Worm (Caenorhabditis elegans) whole organism, L2 larva: ENCODE data around the gene nhr-256.

Experiments used
- aly-2 ChIP-seq: fragments of 150-350 bp; optimal IDR thresholded peaks from 2 replicates; lab custom pipeline; 2014; ENCODE audit warnings: missing biosample characterization, missing genetic modification characterization
- ama-1 ChIP-seq: fragments of 150-350 bp; optimal IDR thresholded peaks from 2 replicates; lab custom pipeline; 2018; ENCODE audit warnings: inconsistent platforms
- lin-13 ChIP-seq: fragments of 150-350 bp; optimal IDR thresholded peaks from 2 replicates; lab custom pipeline; 2014; ENCODE audit warnings: missing biosample characterization, missing genetic modification reagents, missing genetic modification characterization
- lin-39 ChIP-seq: fragments of 150-350 bp; optimal IDR thresholded peaks from 2 replicates; lab custom pipeline; 2014; ENCODE audit warnings: missing biosample characterization, missing genetic modification reagents, missing genetic modification characterization
- unc-55 ChIP-seq: fragments of 150-350 bp; sonication (generic microtip); optimal IDR thresholded peaks from 3 replicates; lab custom pipeline; 2014; ENCODE audit warnings: missing biosample characterization, missing genetic modification reagents, missing genetic modification characterization
- ztf-4 ChIP-seq: fragments of 150-350 bp; optimal IDR thresholded peaks from 2 replicates; lab custom pipeline; 2014; ENCODE audit warnings: missing biosample characterization, missing genetic modification characterization

- TF ChIP-seq lin-39 (tag; lab: Kevin White, UChicago) (no peak), ztf-4 (tag; lab: Kevin White, UChicago) (no peak), aly-2 (tag; lab: Kevin White, UChicago) (no peak), unc-55 (peak; percentile 23), ama-1 (lab: Kevin White, UChicago) (no peak), lin-13 (GFP tag; lab: Kevin White, UChicago) (no peak)
These were observed 29.5 kb downstream of the nhr-256 start for ce11 chrV:1773120-1773519.
